Fruit fly (Drosophila melanogaster) whole organism, prepupa: ENCODE data around the gene Dus3.

Experiments used
- CG10631 ChIP-seq: fragments of 200-800 bp; sonication (Bioruptor generic); optimal IDR thresholded peaks from 2 replicates; lab custom pipeline; 2016; ENCODE audit warnings: missing biosample characterization, missing genetic modification characterization
- CG10669 ChIP-seq: fragments of 200-800 bp; sonication (Bioruptor generic); optimal IDR thresholded peaks from 3 replicates; lab custom pipeline; 2018; ENCODE audit warnings: missing biosample characterization, mild to moderate bottlenecking, missing genetic modification characterization, moderate library complexity
- CG11294 ChIP-seq: fragments of 200-800 bp; sonication (Bioruptor generic); IDR thresholded peaks from 2 replicates; pipeline ENCODE4 v1.3.6; 2022; ENCODE audit warnings: missing biosample characterization, missing genetic modification characterization
- CG11902 ChIP-seq: fragments of 200-800 bp; sonication (Bioruptor generic); optimal IDR thresholded peaks from 3 replicates; lab custom pipeline; 2016; ENCODE audit warnings: missing biosample characterization, missing genetic modification characterization
- CG15336 ChIP-seq: fragments of 200-800 bp; sonication (Bioruptor generic); IDR thresholded peaks from 2 replicates; pipeline ENCODE4 v1.3.6; 2022; ENCODE audit warnings: missing biosample characterization, missing genetic modification characterization
- CG1621 ChIP-seq: fragments of 200-800 bp; sonication (Bioruptor generic); optimal IDR thresholded peaks from 3 replicates; lab custom pipeline; 2018; ENCODE audit warnings: missing biosample characterization, mild to moderate bottlenecking, missing genetic modification characterization
- CG16779 ChIP-seq: fragments of 200-800 bp; sonication (Bioruptor generic); optimal IDR thresholded peaks from 3 replicates; lab custom pipeline; 2017; ENCODE audit warnings: missing biosample characterization, mild to moderate bottlenecking, missing genetic modification characterization
- CG3032 ChIP-seq: fragments of 200-800 bp; optimal IDR thresholded peaks from 2 replicates; lab custom pipeline; 2019; ENCODE audit warnings: missing biosample characterization, mild to moderate bottlenecking, missing genetic modification characterization, moderate library complexity
- CG31627 ChIP-seq: fragments of 200-800 bp; sonication (Bioruptor generic); optimal IDR thresholded peaks from 3 replicates; lab custom pipeline; 2016; ENCODE audit warnings: missing biosample characterization, missing genetic modification characterization
- CG32006 ChIP-seq: fragments of 200-800 bp; sonication (Bioruptor generic); optimal IDR thresholded peaks from 3 replicates; lab custom pipeline; 2017; ENCODE audit warnings: missing biosample characterization, mild to moderate bottlenecking, missing genetic modification characterization
- CG34406 ChIP-seq: fragments of 200-800 bp; sonication (Bioruptor generic); optimal IDR thresholded peaks from 3 replicates; lab custom pipeline; 2016; ENCODE audit warnings: missing biosample characterization, missing genetic modification characterization
- CG3919 ChIP-seq: fragments of 200-800 bp; sonication (Bioruptor generic); optimal IDR thresholded peaks from 3 replicates; lab custom pipeline; 2016; ENCODE audit warnings: missing biosample characterization, missing genetic modification characterization
- CG6163 ChIP-seq: fragments of 200-800 bp; sonication (Bioruptor generic); IDR thresholded peaks from 3 replicates; pipeline ENCODE4 v1.3.6; 2022; ENCODE audit warnings: missing biosample characterization, missing genetic modification characterization
- CG6276 ChIP-seq: fragments of 200-800 bp; sonication (Bioruptor generic); optimal IDR thresholded peaks from 2 replicates; lab custom pipeline; 2017; ENCODE audit warnings: missing biosample characterization, mild to moderate bottlenecking, missing genetic modification characterization
- CG6792 ChIP-seq: fragments of 200-800 bp; sonication (Bioruptor generic); optimal IDR thresholded peaks from 3 replicates; lab custom pipeline; 2016; ENCODE audit warnings: missing biosample characterization, missing genetic modification characterization
- CG6854 ChIP-seq: fragments of 200-800 bp; sonication (Bioruptor generic); optimal IDR thresholded peaks from 2 replicates; lab custom pipeline; 2017; ENCODE audit warnings: missing biosample characterization, mild to moderate bottlenecking, missing genetic modification characterization
- CG7368 ChIP-seq: fragments of 200-800 bp; sonication (Bioruptor generic); optimal IDR thresholded peaks from 3 replicates; lab custom pipeline; 2016; ENCODE audit warnings: missing biosample characterization, missing genetic modification characterization
- CG8119 ChIP-seq: fragments of 200-800 bp; sonication (Bioruptor generic); IDR thresholded peaks from 3 replicates; pipeline ENCODE4 v1.3.6; 2022; ENCODE audit warnings: missing biosample characterization, missing genetic modification characterization
- CG8319 ChIP-seq: fragments of 200-800 bp; sonication (Bioruptor generic); optimal IDR thresholded peaks from 3 replicates; lab custom pipeline; 2016; ENCODE audit warnings: missing biosample characterization, missing genetic modification characterization
- CG8632 ChIP-seq: fragments of 200-800 bp; sonication (Bioruptor generic); optimal IDR thresholded peaks from 3 replicates; lab custom pipeline; 2016; ENCODE audit warnings: missing biosample characterization, missing genetic modification characterization
- CG9139 ChIP-seq: fragments of 200-800 bp; sonication (Bioruptor generic); optimal IDR thresholded peaks from 3 replicates; lab custom pipeline; 2017; ENCODE audit warnings: missing biosample characterization, mild to moderate bottlenecking, missing genetic modification characterization
- Eip75B ChIP-seq: fragments of 200-800 bp; sonication (Bioruptor generic); optimal IDR thresholded peaks from 3 replicates; lab custom pipeline; 2016; ENCODE audit warnings: missing biosample characterization, missing genetic modification characterization
- Eip78C ChIP-seq: fragments of 200-800 bp; sonication (Bioruptor generic); peaks from one replicate; lab custom pipeline; 2016; ENCODE audit warnings: missing biosample characterization, missing genetic modification characterization
- Eip93F ChIP-seq: fragments of 200-800 bp; sonication (Bioruptor generic); optimal IDR thresholded peaks from 2 replicates; lab custom pipeline; 2016; ENCODE audit warnings: missing biosample characterization, mild to moderate bottlenecking, missing genetic modification characterization
- Ets21C ChIP-seq: fragments of 200-800 bp; sonication (Bioruptor generic); optimal IDR thresholded peaks from 3 replicates; lab custom pipeline; 2016; ENCODE audit warnings: missing biosample characterization, missing genetic modification characterization
- Gug ChIP-seq: fragments of 200-800 bp; sonication (Bioruptor generic); IDR thresholded peaks from 2 replicates; pipeline ENCODE4 v1.3.6; 2022; ENCODE audit warnings: missing biosample characterization, missing genetic modification characterization
- Hr39 ChIP-seq: fragments of 200-800 bp; sonication (Bioruptor generic); optimal IDR thresholded peaks from 2 replicates; lab custom pipeline; 2016; ENCODE audit warnings: missing biosample characterization, missing genetic modification characterization
- Hr4 ChIP-seq: fragments of 200-800 bp; sonication (Bioruptor generic); optimal IDR thresholded peaks from 3 replicates; lab custom pipeline; 2016; ENCODE audit warnings: missing biosample characterization, missing genetic modification characterization
- Lpt ChIP-seq: fragments of 200-800 bp; sonication (Bioruptor generic); optimal IDR thresholded peaks from 3 replicates; lab custom pipeline; 2016; ENCODE audit warnings: missing biosample characterization, missing genetic modification characterization
- Met ChIP-seq: fragments of 200-800 bp; sonication (Bioruptor generic); optimal IDR thresholded peaks from 3 replicates; lab custom pipeline; 2016; ENCODE audit warnings: missing biosample characterization, missing genetic modification characterization
- OdsH ChIP-seq: fragments of 200-800 bp; sonication (Bioruptor generic); optimal IDR thresholded peaks from 3 replicates; lab custom pipeline; 2016; ENCODE audit warnings: missing biosample characterization, missing genetic modification characterization
- Smox ChIP-seq: fragments of 200-800 bp; sonication (Bioruptor generic); optimal IDR thresholded peaks from 3 replicates; lab custom pipeline; 2016; ENCODE audit warnings: missing biosample characterization, missing genetic modification characterization
- Sox102F ChIP-seq: fragments of 200-800 bp; sonication (Bioruptor generic); optimal IDR thresholded peaks from 2 replicates; lab custom pipeline; 2016; ENCODE audit warnings: missing biosample characterization, mild to moderate bottlenecking, missing genetic modification characterization
- Sox15 ChIP-seq: fragments of 200-800 bp; sonication (Bioruptor generic); optimal IDR thresholded peaks from 3 replicates; lab custom pipeline; 2016; ENCODE audit warnings: missing biosample characterization, missing genetic modification characterization
- acj6 ChIP-seq: fragments of 200-800 bp; sonication (Bioruptor generic); optimal IDR thresholded peaks from 3 replicates; lab custom pipeline; 2016; ENCODE audit warnings: missing biosample characterization, missing genetic modification characterization
- cyc ChIP-seq: fragments of 200-800 bp; sonication (Bioruptor generic); optimal IDR thresholded peaks from 3 replicates; lab custom pipeline; 2016; ENCODE audit warnings: missing biosample characterization, missing genetic modification characterization
- dsx ChIP-seq: fragments of 200-800 bp; optimal IDR thresholded peaks from 3 replicates; lab custom pipeline; 2019; ENCODE audit warnings: missing biosample characterization, mild to moderate bottlenecking, missing genetic modification characterization, moderate library complexity; ENCODE audit not compliant: poor library complexity, severe bottlenecking
- eg ChIP-seq: fragments of 200-800 bp; sonication (Bioruptor generic); IDR thresholded peaks from 3 replicates; pipeline ENCODE4 v1.3.6; 2022; ENCODE audit warnings: missing biosample characterization, missing genetic modification characterization
- esn ChIP-seq: fragments of 200-800 bp; sonication (Bioruptor generic); optimal IDR thresholded peaks from 2 replicates; lab custom pipeline; 2016; ENCODE audit warnings: missing biosample characterization, mild to moderate bottlenecking, missing genetic modification characterization, moderate library complexity
- fd85E ChIP-seq: fragments of 200-800 bp; sonication (Bioruptor generic); optimal IDR thresholded peaks from 3 replicates; lab custom pipeline; 2016; ENCODE audit warnings: missing biosample characterization, missing genetic modification characterization
- fkh ChIP-seq: fragments of 200-800 bp; sonication (Bioruptor generic); optimal IDR thresholded peaks from 3 replicates; lab custom pipeline; 2017; ENCODE audit warnings: missing biosample characterization, mild to moderate bottlenecking, missing genetic modification characterization, moderate library complexity
- lz ChIP-seq: fragments of 200-800 bp; sonication (Bioruptor generic); optimal IDR thresholded peaks from 3 replicates; lab custom pipeline; 2016; ENCODE audit warnings: missing biosample characterization, missing genetic modification characterization
- net ChIP-seq: fragments of 200-800 bp; sonication (Bioruptor generic); optimal IDR thresholded peaks from 3 replicates; lab custom pipeline; 2016; ENCODE audit warnings: missing biosample characterization, missing genetic modification characterization
- salr ChIP-seq, 2 experiments: fragments of 200-800 bp; sonication (Bioruptor generic); optimal IDR thresholded peaks; 3 replicates each; lab custom pipeline; 2016 to 2018; ENCODE audit warnings: missing biosample characterization in 2 of 2, missing genetic modification characterization in 2 of 2, mild to moderate bottlenecking in 1 of 2
- spab ChIP-seq: fragments of 200-800 bp; sonication (Bioruptor generic); optimal IDR thresholded peaks from 2 replicates; lab custom pipeline; 2017; ENCODE audit warnings: missing biosample characterization, mild to moderate bottlenecking, missing genetic modification characterization, missing genetic modification reagents
- ss ChIP-seq, 2 experiments: fragments of 200-800 bp; sonication (Bioruptor generic); optimal IDR thresholded peaks; 2 replicates in 1 of 2; 3 replicates in 1 of 2; lab custom pipeline; 2017 to 2018; ENCODE audit warnings: mild to moderate bottlenecking in 2 of 2, missing biosample characterization in 2 of 2, missing genetic modification characterization in 2 of 2, moderate library complexity in 1 of 2
- svp ChIP-seq: fragments of 200-800 bp; sonication (Bioruptor generic); peaks from one replicate; lab custom pipeline; 2016; ENCODE audit warnings: missing biosample characterization, missing genetic modification characterization
- topi ChIP-seq: fragments of 200-800 bp; sonication (Bioruptor generic); optimal IDR thresholded peaks from 3 replicates; lab custom pipeline; 2016; ENCODE audit warnings: missing biosample characterization, missing genetic modification characterization
- vri ChIP-seq: fragments of 200-800 bp; sonication (Bioruptor generic); optimal IDR thresholded peaks from 3 replicates; lab custom pipeline; 2016; ENCODE audit warnings: missing biosample characterization, mild to moderate bottlenecking, missing genetic modification characterization

Gene Dus3

DNA sequence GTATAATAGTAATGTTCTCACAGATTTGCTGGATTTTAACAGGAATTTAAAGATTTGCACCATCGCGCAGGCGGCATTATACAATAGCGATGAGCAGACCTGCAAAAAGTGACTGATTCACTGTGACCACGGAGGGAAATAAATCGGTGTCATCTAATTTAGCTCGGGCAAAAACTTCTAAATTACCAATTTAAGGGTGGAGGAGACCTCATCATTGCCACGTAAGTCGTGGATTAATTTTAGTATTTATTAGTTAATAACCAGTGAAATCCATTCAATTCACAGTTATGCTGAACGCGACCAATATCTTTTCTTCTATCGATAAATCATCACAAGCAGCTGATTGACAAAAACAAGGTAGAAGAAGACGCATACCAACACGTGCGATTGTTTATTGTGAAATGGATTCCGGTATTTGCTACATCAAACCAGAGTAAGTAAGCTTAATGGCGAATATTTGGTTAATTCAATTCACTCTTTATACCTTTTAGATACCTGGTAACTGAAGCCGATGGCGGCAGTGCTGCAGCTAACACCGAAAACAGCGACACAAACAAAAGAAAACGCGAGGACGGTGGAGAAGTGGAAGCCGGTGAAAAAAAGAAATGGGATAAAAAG, at the start of gene Dus3, which contains the start of gene CG10628 (continued):
- TF ChIP-seq Eip93F (GFP tag; lab: Kevin White, UChicago), result peak; percentile 62
- peak; percentile 92 for TF ChIP-seq Hr4
- TF ChIP-seq topi (GFP tag; lab: Kevin White, UChicago), result peak; percentile 87
- peak; percentile 69 for TF ChIP-seq spab (GFP tag; lab: Kevin White, UChicago)
- TF ChIP-seq Eip75B (GFP tag; lab: Kevin White, UChicago), result peak; percentile 92
- TF ChIP-seq CG31627 (GFP tag; lab: Kevin White, UChicago), result peak; percentile 91
- TF ChIP-seq vri (GFP tag; lab: Kevin White, UChicago), result peak; percentile 66
- peak; percentile 70 for TF ChIP-seq CG8632
- peak in 1 of 2 experiments; percentile 76 for TF ChIP-seq salr (GFP tag; optimal IDR thresholded peaks at IDR 0.05; lab: Kevin White, UChicago)
- TF ChIP-seq, all 60 proteins: peak for 53

DNA sequence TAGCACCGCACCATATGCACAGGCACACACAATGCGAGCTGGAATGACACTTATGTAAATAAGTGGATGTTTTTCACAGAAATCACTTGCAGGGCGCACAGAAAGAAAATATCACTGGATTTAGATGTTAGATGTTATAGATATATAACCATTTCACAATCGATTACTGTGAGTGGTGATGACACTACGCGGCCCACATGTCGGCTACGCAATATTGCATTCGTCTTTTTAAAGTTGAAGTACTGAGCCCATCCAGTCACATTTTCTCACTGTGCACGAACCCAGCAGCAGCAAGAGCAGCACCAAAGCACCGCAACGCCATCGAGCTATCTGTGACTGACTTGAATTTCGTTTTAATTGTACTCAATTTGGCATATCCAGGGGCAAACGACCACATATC, 36.2 kb upstream of the Dus3 start:
- peak; percentile 20 for TF ChIP-seq lz (GFP tag; lab: Kevin White, UChicago)
- TF ChIP-seq Eip75B (GFP tag; lab: Kevin White, UChicago), result peak; percentile 25
- TF ChIP-seq CG1621 (tag; lab: Kevin White, UChicago), result no peak
- no peak for TF ChIP-seq fkh (GFP tag; lab: Kevin White, UChicago)
- no peak for TF ChIP-seq CG11294 (GFP tag; lab: Robert Waterston, UW)
- TF ChIP-seq CG10669, result peak; percentile 5
- no peak for TF ChIP-seq Eip93F (GFP tag; lab: Kevin White, UChicago)
- peak; percentile 7 for TF ChIP-seq CG16779 (tag; lab: Kevin White, UChicago)
- no peak for TF ChIP-seq esn
- TF ChIP-seq CG10631 (GFP tag; lab: Kevin White, UChicago), result peak; percentile 48
- TF ChIP-seq Smox (GFP tag; lab: Kevin White, UChicago), result peak; percentile 13
- no peak for TF ChIP-seq spab (GFP tag; lab: Kevin White, UChicago)
- TF ChIP-seq Eip78C (GFP tag; lab: Kevin White, UChicago), result peak; percentile 62
- TF ChIP-seq Sox15, result no peak
- no peak for TF ChIP-seq fd85E
- TF ChIP-seq CG3032 (tag; lab: Kevin White, UChicago), result no peak
- TF ChIP-seq eg (GFP tag; lab: Robert Waterston, UW), result no peak; the same call in 2 of the 3 replicates
- peak; percentile 24 for TF ChIP-seq Hr39 (GFP tag; lab: Kevin White, UChicago)
- no peak for TF ChIP-seq ss (GFP tag; optimal IDR thresholded peaks at IDR 0.05; lab: Kevin White, UChicago)
- TF ChIP-seq CG32006 (GFP tag; lab: Kevin White, UChicago), result no peak
- no peak for TF ChIP-seq CG8319 (GFP tag; lab: Kevin White, UChicago)
- no peak for TF ChIP-seq CG6276 (GFP tag; lab: Kevin White, UChicago)
- peak; percentile 4 for TF ChIP-seq CG8632
- peak; percentile 48 for TF ChIP-seq OdsH
- TF ChIP-seq CG11902, result no peak
- TF ChIP-seq cyc, result no peak
- TF ChIP-seq CG34406 (GFP tag; lab: Kevin White, UChicago), result peak; percentile 10
- TF ChIP-seq Sox102F, result peak; percentile 24
- peak; percentile 47; the same call in 2 of the 3 replicates for TF ChIP-seq CG6163 (GFP tag; lab: Robert Waterston, UW)
- peak; percentile 35; the same call in 1 of the 2 replicates for TF ChIP-seq CG15336 (GFP tag; lab: Robert Waterston, UW)
- no peak for TF ChIP-seq dsx (GFP tag; lab: Kevin White, UChicago)
- no peak; the same call in 1 of the 2 replicates for TF ChIP-seq Gug
- TF ChIP-seq svp, result peak; percentile 68
- peak; percentile 23 for TF ChIP-seq CG6792 (GFP tag; lab: Kevin White, UChicago)
- TF ChIP-seq CG6854 (GFP tag; lab: Kevin White, UChicago), result no peak
- TF ChIP-seq Hr4, result peak; percentile 21
- TF ChIP-seq salr (GFP tag; optimal IDR thresholded peaks at IDR 0.05; lab: Kevin White, UChicago), result peak; percentile 11 to 29
- no peak for TF ChIP-seq CG9139
- no peak for TF ChIP-seq CG7368 (GFP tag; lab: Kevin White, UChicago)
- peak; percentile 22 for TF ChIP-seq Ets21C (GFP tag; lab: Kevin White, UChicago)
- TF ChIP-seq Met (GFP tag; lab: Kevin White, UChicago), result peak; percentile 24
- TF ChIP-seq acj6 (GFP tag; lab: Kevin White, UChicago), result peak; percentile 34
- no peak for TF ChIP-seq CG3919 (GFP tag; lab: Kevin White, UChicago)
- TF ChIP-seq net, result peak; percentile 16
- TF ChIP-seq CG8119, result no peak
- no peak for TF ChIP-seq Lpt (GFP tag; lab: Kevin White, UChicago)
